Worm (Caenorhabditis elegans) whole organism, young adult: ENCODE measurements around the gene crn-6.

Source experiments
- B0019.2 ChIP-seq: fragments of 200-800 bp; sonication (Bioruptor generic); conservative IDR thresholded peaks from 2 replicates; pipeline ENCODE4 v1.3.6; 2022; ENCODE audit warnings: missing genetic modification reagents, missing genetic modification characterization, missing compliant biosample characterization
- B0336.3 ChIP-seq: fragments of 200-800 bp; sonication (Bioruptor generic); IDR thresholded peaks from 2 replicates; pipeline ENCODE4 v1.3.6; 2022; ENCODE audit warnings: missing genetic modification characterization, missing compliant biosample characterization
- F39B2.1 ChIP-seq: fragments of 200-800 bp; sonication (Bioruptor generic); IDR thresholded peaks from 2 replicates; pipeline ENCODE4 v1.3.6; 2022; ENCODE audit warnings: missing genetic modification reagents, missing genetic modification characterization, missing compliant biosample characterization
- F57C9.4 ChIP-seq: sonication (generic microtip); optimal IDR thresholded peaks from 2 replicates; lab custom pipeline; 2017; ENCODE audit warnings: mild to moderate bottlenecking, missing genetic modification characterization, missing compliant biosample characterization
- K11D2.4 ChIP-seq: fragments of 200-800 bp; sonication (Bioruptor generic); IDR thresholded peaks from 2 replicates; pipeline ENCODE4 v1.3.6; 2022; ENCODE audit warnings: missing genetic modification reagents, missing genetic modification characterization, missing compliant biosample characterization
- T26A5.8 ChIP-seq: sonication (generic microtip); optimal IDR thresholded peaks from 2 replicates; lab custom pipeline; 2016; ENCODE audit warnings: missing genetic modification characterization, missing compliant biosample characterization
- Y95B8A.8 ChIP-seq: fragments of 200-800 bp; sonication (Bioruptor generic); IDR thresholded peaks from 2 replicates; pipeline ENCODE4 v1.3.6; 2022; ENCODE audit warnings: missing genetic modification reagents, missing genetic modification characterization, missing compliant biosample characterization
- ZK185.1 ChIP-seq: sonication (generic microtip); optimal IDR thresholded peaks from 2 replicates; lab custom pipeline; 2016; ENCODE audit warnings: mild to moderate bottlenecking, missing genetic modification characterization, missing compliant biosample characterization; ENCODE audit not compliant: poor library complexity, severe bottlenecking
- aptf-3 ChIP-seq: fragments of 200-800 bp; sonication (Bioruptor generic); IDR thresholded peaks from 2 replicates; pipeline ENCODE4 v1.3.6; 2022; ENCODE audit warnings: missing genetic modification characterization, missing compliant biosample characterization
- atf-7 ChIP-seq: sonication (generic microtip); optimal IDR thresholded peaks from 2 replicates; lab custom pipeline; 2017; ENCODE audit warnings: mild to moderate bottlenecking, missing genetic modification characterization, missing compliant biosample characterization
- attf-5 ChIP-seq: fragments of 200-800 bp; sonication (Bioruptor generic); optimal IDR thresholded peaks from 2 replicates; lab custom pipeline; 2018; ENCODE audit warnings: mild to moderate bottlenecking, missing genetic modification characterization, missing compliant biosample characterization
- attf-6 ChIP-seq: fragments of 200-800 bp; sonication (Bioruptor generic); IDR thresholded peaks from 2 replicates; pipeline ENCODE4 v1.3.6; 2022; ENCODE audit warnings: missing genetic modification reagents, missing genetic modification characterization, missing compliant biosample characterization
- ceh-40 ChIP-seq: fragments of 200-800 bp; sonication (Bioruptor generic); IDR thresholded peaks from 2 replicates; pipeline ENCODE4 v1.3.6; 2022; ENCODE audit warnings: missing genetic modification characterization, missing compliant biosample characterization
- ceh-58 ChIP-seq: fragments of 200-800 bp; sonication (Bioruptor generic); IDR thresholded peaks from 2 replicates; pipeline ENCODE4 v1.3.6; 2022; ENCODE audit warnings: missing genetic modification characterization, missing compliant biosample characterization
- die-1 ChIP-seq: sonication (generic microtip); optimal IDR thresholded peaks from 2 replicates; lab custom pipeline; 2016; ENCODE audit warnings: missing genotype, mild to moderate bottlenecking, missing genetic modification characterization, missing compliant biosample characterization
- dpff-1 ChIP-seq: sonication (generic microtip); optimal IDR thresholded peaks from 2 replicates; lab custom pipeline; 2017; ENCODE audit warnings: mild to moderate bottlenecking, missing genetic modification characterization, missing compliant biosample characterization
- efl-1 ChIP-seq: fragments of 150-350 bp; optimal IDR thresholded peaks from 2 replicates; lab custom pipeline; 2014; ENCODE audit warnings: missing biosample characterization, missing genetic modification reagents, missing genetic modification characterization
- egl-18 ChIP-seq: fragments of 200-800 bp; sonication (Bioruptor generic); IDR thresholded peaks from 2 replicates; pipeline ENCODE4 v1.3.6; 2022; ENCODE audit warnings: missing genetic modification reagents, missing genetic modification characterization, missing compliant biosample characterization
- ekl-4 ChIP-seq: fragments of 200-800 bp; sonication (Bioruptor generic); IDR thresholded peaks from 2 replicates; pipeline ENCODE4 v1.3.6; 2022; ENCODE audit warnings: missing genetic modification reagents, missing genetic modification characterization, missing compliant biosample characterization
- ets-4 ChIP-seq: fragments of 200-800 bp; sonication (Bioruptor generic); optimal IDR thresholded peaks from 2 replicates; lab custom pipeline; 2018; ENCODE audit warnings: mild to moderate bottlenecking, missing genetic modification characterization, missing compliant biosample characterization
- him-1 ChIP-seq: sonication (generic microtip); optimal IDR thresholded peaks from 2 replicates; lab custom pipeline; 2016; ENCODE audit warnings: missing genotype, missing genetic modification reagents, missing genetic modification characterization, missing compliant biosample characterization
- hmg-1.2 ChIP-seq: fragments of 200-800 bp; sonication (Bioruptor generic); IDR thresholded peaks from 2 replicates; pipeline ENCODE4 v1.3.6; 2022; ENCODE audit warnings: missing genetic modification reagents, missing genetic modification characterization, missing compliant biosample characterization
- hmg-20 ChIP-seq: fragments of 200-800 bp; sonication (Bioruptor generic); IDR thresholded peaks from 2 replicates; pipeline ENCODE4 v1.3.6; 2022; ENCODE audit warnings: missing genetic modification reagents, missing genetic modification characterization, missing compliant biosample characterization
- hsf-1 ChIP-seq: fragments of 200-800 bp; sonication (Bioruptor generic); IDR thresholded peaks from 2 replicates; pipeline ENCODE4 v1.3.6; 2022; ENCODE audit warnings: missing genetic modification reagents, missing genetic modification characterization, missing compliant biosample characterization
- lag-1 ChIP-seq: fragments of 200-800 bp; sonication (Bioruptor generic); IDR thresholded peaks from 2 replicates; pipeline ENCODE4 v1.3.6; 2022; ENCODE audit warnings: missing genetic modification reagents, missing genetic modification characterization, missing compliant biosample characterization
- lin-35 ChIP-seq, 3 experiments: fragments of 150-350 bp in 2 of 3; sonication (generic microtip) in 1 of 3; optimal IDR thresholded peaks; 2 replicates each; lab custom pipeline; 2014 to 2018; ENCODE audit warnings: missing biosample characterization in 3 of 3, missing genetic modification characterization in 3 of 3, missing genetic modification reagents in 3 of 3
- lin-54 ChIP-seq: fragments of 200-800 bp; sonication (Bioruptor generic); optimal IDR thresholded peaks from 2 replicates; lab custom pipeline; 2018; ENCODE audit warnings: mild to moderate bottlenecking, missing genetic modification characterization, missing compliant biosample characterization
- lsl-1 ChIP-seq: fragments of 200-800 bp; sonication (Bioruptor generic); optimal IDR thresholded peaks from 2 replicates; lab custom pipeline; 2018; ENCODE audit warnings: mild to moderate bottlenecking, missing genetic modification characterization, moderate library complexity, missing compliant biosample characterization
- madf-3 ChIP-seq: fragments of 200-800 bp; sonication (Bioruptor generic); IDR thresholded peaks from 2 replicates; pipeline ENCODE4 v1.3.6; 2022; ENCODE audit warnings: missing genetic modification reagents, missing genetic modification characterization, missing compliant biosample characterization
- mcd-1 ChIP-seq: fragments of 200-800 bp; sonication (Bioruptor generic); IDR thresholded peaks from 2 replicates; pipeline ENCODE4 v1.3.6; 2022; ENCODE audit warnings: missing genetic modification reagents, missing genetic modification characterization, missing compliant biosample characterization
- mes-4 ChIP-seq: sonication (generic microtip); optimal IDR thresholded peaks from 2 replicates; lab custom pipeline; 2016; ENCODE audit warnings: missing genotype, missing genetic modification characterization, missing compliant biosample characterization
- nfyb-1 ChIP-seq: fragments of 200-800 bp; sonication (Bioruptor generic); IDR thresholded peaks from 2 replicates; pipeline ENCODE4 v1.3.6; 2022; ENCODE audit warnings: missing genetic modification reagents, missing genetic modification characterization, missing compliant biosample characterization
- nhr-120 ChIP-seq: fragments of 200-800 bp; sonication (Bioruptor generic); IDR thresholded peaks from 2 replicates; pipeline ENCODE4 v1.3.6; 2022; ENCODE audit warnings: missing genetic modification characterization, missing compliant biosample characterization
- nhr-179 ChIP-seq: sonication (generic microtip); optimal IDR thresholded peaks from 2 replicates; lab custom pipeline; 2016; ENCODE audit warnings: mild to moderate bottlenecking, missing genetic modification characterization, missing compliant biosample characterization
- nhr-80 ChIP-seq: sonication (generic microtip); optimal IDR thresholded peaks from 2 replicates; lab custom pipeline; 2016; ENCODE audit warnings: missing genetic modification characterization, missing compliant biosample characterization
- pbrm-1 ChIP-seq: fragments of 200-800 bp; sonication (Bioruptor generic); IDR thresholded peaks from 2 replicates; pipeline ENCODE4 v1.3.6; 2022; ENCODE audit warnings: missing genetic modification reagents, missing genetic modification characterization, missing compliant biosample characterization
- rec-8 ChIP-seq, 2 experiments: sonication (generic microtip); optimal IDR thresholded peaks; 2 replicates each; lab custom pipeline; 2016; ENCODE audit warnings: mild to moderate bottlenecking in 2 of 2, missing genetic modification characterization in 2 of 2, missing genetic modification reagents in 2 of 2, missing genotype in 2 of 2, missing biosample characterization in 1 of 2, missing compliant biosample characterization in 1 of 2, moderate library complexity in 1 of 2
- rpc-1 ChIP-seq, 2 experiments: fragments of 150-350 bp in 1 of 2; sonication (generic microtip) in 1 of 2; optimal IDR thresholded peaks; 2 replicates each; lab custom pipeline; 2014 to 2018; ENCODE audit warnings: missing biosample characterization in 1 of 2, missing genetic modification characterization in 1 of 2, missing genetic modification reagents in 1 of 2, missing genotype in 1 of 2
- sdz-38 ChIP-seq: sonication (generic microtip); optimal IDR thresholded peaks from 2 replicates; lab custom pipeline; 2016; ENCODE audit warnings: missing genotype, missing genetic modification characterization, missing compliant biosample characterization
- sea-2 ChIP-seq: fragments of 200-800 bp; sonication (Bioruptor generic); IDR thresholded peaks from 2 replicates; pipeline ENCODE4 v1.3.6; 2022; ENCODE audit warnings: missing genetic modification characterization, missing compliant biosample characterization
- snpc-1.3 ChIP-seq: sonication (generic microtip); optimal IDR thresholded peaks from 2 replicates; lab custom pipeline; 2017; ENCODE audit warnings: missing genetic modification characterization, mild to moderate bottlenecking, missing compliant biosample characterization, antibody characterized with exemption, moderate library complexity, missing genotype, missing genetic modification reagents; ENCODE audit not compliant: insufficient read depth
- snpc-3.4 ChIP-seq: sonication (generic microtip); optimal IDR thresholded peaks from 2 replicates; lab custom pipeline; 2017; ENCODE audit warnings: missing genetic modification characterization, mild to moderate bottlenecking, missing compliant biosample characterization, antibody characterized with exemption, moderate library complexity, missing genotype, missing genetic modification reagents
- snpc-4 ChIP-seq, 5 experiments: fragments of 150-350 bp in 1 of 5; sonication (generic microtip) in 4 of 5; optimal IDR thresholded peaks; 2 replicates each; lab custom pipeline; 2014 to 2018; ENCODE audit warnings: missing genetic modification characterization in 5 of 5, missing biosample characterization in 3 of 5, antibody characterized with exemption in 2 of 5, mild to moderate bottlenecking in 2 of 5, missing compliant biosample characterization in 2 of 5, missing genotype in 2 of 5, moderate library complexity in 2 of 5, missing genetic modification reagents in 1 of 5
- tlf-1 ChIP-seq: fragments of 200-800 bp; sonication (Bioruptor generic); optimal IDR thresholded peaks from 2 replicates; lab custom pipeline; 2018; ENCODE audit warnings: mild to moderate bottlenecking, missing genetic modification characterization, missing compliant biosample characterization
- xnd-1 ChIP-seq: sonication (generic microtip); optimal IDR thresholded peaks from 2 replicates; lab custom pipeline; 2016; ENCODE audit warnings: missing genotype, missing genetic modification reagents, missing genetic modification characterization, missing compliant biosample characterization
- zim-3 ChIP-seq: sonication (generic microtip); optimal IDR thresholded peaks from 2 replicates; lab custom pipeline; 2017; ENCODE audit warnings: mild to moderate bottlenecking, missing genetic modification characterization, moderate library complexity, missing compliant biosample characterization
- ztf-22 ChIP-seq: fragments of 200-800 bp; sonication (Bioruptor generic); optimal IDR thresholded peaks from 2 replicates; lab custom pipeline; 2018; ENCODE audit warnings: mild to moderate bottlenecking, missing genetic modification characterization, moderate library complexity, missing compliant biosample characterization

The crn-6 gene

ce11 chrIII:9393114-9393780 is 26.2 kb downstream of the crn-6 start, which contains the start of the genes gpr-2 and rgr-1 (continued):
- peak; percentile 56; the same call in 1 of the 2 replicates for TF ChIP-seq B0336.3 (GFP tag; lab: Robert Waterston, UW)
- TF ChIP-seq snpc-4 (GFP tag; optimal IDR thresholded peaks at IDR 0.05; lab: Kevin White, UChicago) = no peak
- TF ChIP-seq snpc-4 (tag; optimal IDR thresholded peaks at IDR 0.05; lab: Kevin White, UChicago) = peak in 3 of 4 experiments; percentile 13 to 64 (median 40)
- TF ChIP-seq T26A5.8 (tag; lab: Kevin White, UChicago) = no peak
- no peak for TF ChIP-seq atf-7 (tag; lab: Kevin White, UChicago)
- TF ChIP-seq sdz-38 = no peak
- TF ChIP-seq nhr-120 (GFP tag; lab: Robert Waterston, UW) = no peak
- no peak for TF ChIP-seq sea-2
- TF ChIP-seq rpc-1 (optimal IDR thresholded peaks at IDR 0.05; lab: Kevin White, UChicago) = no peak
- no peak for TF ChIP-seq rpc-1 (tag; optimal IDR thresholded peaks at IDR 0.05; lab: Kevin White, UChicago)
- no peak for TF ChIP-seq aptf-3 (GFP tag; lab: Robert Waterston, UW)
- TF ChIP-seq nhr-80 (tag; lab: Kevin White, UChicago) = no peak
- peak; percentile 54; the same call in 1 of the 2 replicates for TF ChIP-seq attf-6
- TF ChIP-seq nfyb-1 (GFP tag; lab: Robert Waterston, UW) = no peak
- TF ChIP-seq hmg-1.2 (GFP tag; lab: Robert Waterston, UW) = peak; percentile 60
- TF ChIP-seq efl-1 (GFP tag; lab: Kevin White, UChicago) = peak; percentile 98
- TF ChIP-seq tlf-1 (GFP tag; lab: Kevin White, UChicago) = peak; percentile 90
- no peak for TF ChIP-seq nhr-179
- TF ChIP-seq pbrm-1 (GFP tag; lab: Robert Waterston, UW) = peak; percentile 57; the same call in 1 of the 2 replicates
- TF ChIP-seq hmg-20 (GFP tag; lab: Robert Waterston, UW) = no peak
- TF ChIP-seq ets-4 (GFP tag; lab: Kevin White, UChicago) = no peak
- TF ChIP-seq die-1 (tag; lab: Kevin White, UChicago) = no peak
- TF ChIP-seq zim-3 (tag; lab: Kevin White, UChicago) = no peak
- no peak for TF ChIP-seq ceh-58 (GFP tag; lab: Robert Waterston, UW)
- TF ChIP-seq xnd-1 (tag; lab: Kevin White, UChicago) = peak; percentile 91
- TF ChIP-seq rec-8 (tag; optimal IDR thresholded peaks at IDR 0.05; lab: Kevin White, UChicago) = no peak
- no peak for TF ChIP-seq attf-5
- TF ChIP-seq lsl-1 (GFP tag; lab: Kevin White, UChicago) = peak; percentile 79
- TF ChIP-seq egl-18 = no peak
- peak; percentile 23 for TF ChIP-seq snpc-1.3 (tag; lab: Kevin White, UChicago)
- peak; percentile 32 for TF ChIP-seq him-1
- TF ChIP-seq ceh-40 (GFP tag; lab: Robert Waterston, UW) = no peak
- TF ChIP-seq dpff-1 (tag; lab: Kevin White, UChicago) = no peak
- TF ChIP-seq ZK185.1 (tag; lab: Kevin White, UChicago) = no peak
- peak; percentile 80 for TF ChIP-seq snpc-3.4 (tag; lab: Kevin White, UChicago)
- TF ChIP-seq ekl-4 = peak; percentile 89
- TF ChIP-seq Y95B8A.8 = peak; percentile 86
- TF ChIP-seq B0019.2 (GFP tag; lab: Robert Waterston, UW) = peak; percentile 79
- no peak for TF ChIP-seq F57C9.4 (tag; lab: Kevin White, UChicago)
- peak; percentile 85 for TF ChIP-seq madf-3 (GFP tag; lab: Robert Waterston, UW)
- TF ChIP-seq lag-1 (GFP tag; lab: Robert Waterston, UW) = no peak
- peak; percentile 80 for TF ChIP-seq mcd-1
- TF ChIP-seq lin-54 = peak; percentile 83
- TF ChIP-seq hsf-1 (GFP tag; lab: Robert Waterston, UW) = peak; percentile 90
- TF ChIP-seq lin-35 (GFP tag; optimal IDR thresholded peaks at IDR 0.05; lab: Kevin White, UChicago) = peak in 2 of 3 experiments; percentile 44 to 63
- no peak for TF ChIP-seq mes-4 (tag; lab: Kevin White, UChicago)
- no peak for TF ChIP-seq F39B2.1 (GFP tag; lab: Robert Waterston, UW)
- no peak for TF ChIP-seq ztf-22 (GFP tag; lab: Kevin White, UChicago)
- TF ChIP-seq K11D2.4 (GFP tag; lab: Robert Waterston, UW) = no peak
